Fruit fly (Drosophila melanogaster) whole organism, wandering third instar larva: ENCODE results near the gene CG14837.

Experiments used
- Abd-B ChIP-seq: fragments of >200 bp; optimal IDR thresholded peaks from 2 replicates; lab custom pipeline; 2017; ENCODE audit warnings: missing biosample characterization, missing genetic modification characterization
- CG32264 ChIP-seq: fragments of 200-800 bp; sonication (Bioruptor generic); optimal IDR thresholded peaks from 2 replicates; lab custom pipeline; 2016; ENCODE audit warnings: missing biosample characterization, missing genetic modification characterization
- CG9705 ChIP-seq: fragments of 200-800 bp; sonication (Bioruptor generic); optimal IDR thresholded peaks from 2 replicates; lab custom pipeline; 2018; ENCODE audit warnings: missing biosample characterization, mild to moderate bottlenecking, missing genetic modification characterization
- CrebA ChIP-seq: fragments of 200-800 bp; sonication (Bioruptor generic); optimal IDR thresholded peaks from 2 replicates; lab custom pipeline; 2016; ENCODE audit warnings: missing biosample characterization, mild to moderate bottlenecking, missing genetic modification characterization, borderline replicate concordance
- Dfd ChIP-seq: fragments of >200 bp; optimal IDR thresholded peaks from 2 replicates; lab custom pipeline; 2017; ENCODE audit warnings: missing biosample characterization, missing genetic modification characterization
- Dif ChIP-seq: fragments of 200-275, 200-300 bp; sonication (Bioruptor generic); optimal IDR thresholded peaks from 2 replicates; lab custom pipeline; 2018; ENCODE audit warnings: missing biosample characterization, missing genetic modification characterization; ENCODE audit not compliant: partially characterized antibody
- GATAd ChIP-seq: sonication (Bioruptor generic); optimal IDR thresholded peaks from 2 replicates; lab custom pipeline; 2016; ENCODE audit warnings: missing biosample characterization, missing genetic modification characterization
- HLH106 ChIP-seq: fragments of 200-800 bp; optimal IDR thresholded peaks from 3 replicates; lab custom pipeline; 2019; ENCODE audit warnings: missing biosample characterization, mild to moderate bottlenecking, missing genetic modification characterization, moderate library complexity
- Hnf4 ChIP-seq: fragments of 200-800 bp; sonication (Bioruptor generic); optimal IDR thresholded peaks from 2 replicates; lab custom pipeline; 2016; ENCODE audit warnings: missing biosample characterization, mild to moderate bottlenecking, missing genetic modification characterization
- Hr78 ChIP-seq: fragments of >200 bp; optimal IDR thresholded peaks from 2 replicates; lab custom pipeline; 2017; ENCODE audit warnings: missing biosample characterization, missing genetic modification characterization
- Hr83 ChIP-seq: fragments of 200-300 bp; sonication (Bioruptor generic); optimal IDR thresholded peaks from 2 replicates; lab custom pipeline; 2016; ENCODE audit warnings: missing biosample characterization, mild to moderate bottlenecking, missing genetic modification characterization, moderate library complexity; ENCODE audit not compliant: poor library complexity, severe bottlenecking
- Jra ChIP-seq: sonication (Bioruptor generic); optimal IDR thresholded peaks from 2 replicates; lab custom pipeline; 2016; ENCODE audit warnings: missing biosample characterization, missing genetic modification characterization
- Mio ChIP-seq: sonication (Bioruptor generic); optimal IDR thresholded peaks from 2 replicates; lab custom pipeline; 2016; ENCODE audit warnings: missing biosample characterization, missing genetic modification characterization
- Myc ChIP-seq: fragments of >200 bp; optimal IDR thresholded peaks from 2 replicates; lab custom pipeline; 2017
- N ChIP-seq: fragments of >200 bp; optimal IDR thresholded peaks from 2 replicates; lab custom pipeline; 2018; ENCODE audit warnings: missing biosample characterization, missing external identifiers, missing genetic modification characterization
- OdsH ChIP-seq: fragments of 200-800 bp; sonication (Bioruptor generic); optimal IDR thresholded peaks from 2 replicates; lab custom pipeline; 2016; ENCODE audit warnings: missing biosample characterization, mild to moderate bottlenecking, missing genetic modification characterization
- Rel ChIP-seq, 2 experiments: fragments of 200-800 bp; sonication (Bioruptor generic) in 1 of 2; optimal IDR thresholded peaks; 2 replicates in 1 of 2; 3 replicates in 1 of 2; lab custom pipeline; 2016 to 2019; ENCODE audit warnings: mild to moderate bottlenecking in 2 of 2, missing biosample characterization in 2 of 2, missing genetic modification characterization in 2 of 2, moderate library complexity in 1 of 2
- Sp1 ChIP-seq: fragments of 200-800 bp; sonication (Bioruptor generic); optimal IDR thresholded peaks from 3 replicates; lab custom pipeline; 2019; ENCODE audit warnings: missing biosample characterization, mild to moderate bottlenecking, missing genetic modification characterization, moderate library complexity
- Vsx2 ChIP-seq: fragments of 200-300, 225-300 bp; sonication (Bioruptor generic); optimal IDR thresholded peaks from 2 replicates; lab custom pipeline; 2018; ENCODE audit warnings: missing biosample characterization, missing genetic modification characterization; ENCODE audit not compliant: partially characterized antibody
- br ChIP-seq: fragments of 200-800 bp; sonication (Bioruptor generic); optimal IDR thresholded peaks from 2 replicates; lab custom pipeline; 2016; ENCODE audit warnings: missing biosample characterization, missing genetic modification characterization
- brk ChIP-seq: fragments of 200-800 bp; sonication (Bioruptor generic); optimal IDR thresholded peaks from 2 replicates; lab custom pipeline; 2016; ENCODE audit warnings: missing biosample characterization, mild to moderate bottlenecking, missing genetic modification characterization
- dl ChIP-seq, 2 experiments: fragments of 175-275, 200-275 bp in 1 of 2; fragments of 200-275 bp in 1 of 2; sonication (Bioruptor generic); optimal IDR thresholded peaks; lab custom pipeline; 2018; ENCODE audit warnings: mild to moderate bottlenecking in 2 of 2, missing biosample characterization in 2 of 2, missing genetic modification characterization in 2 of 2, moderate library complexity in 2 of 2; ENCODE audit not compliant: partially characterized antibody in 2 of 2, insufficient read depth in 1 of 2
- dmrt93B ChIP-seq: fragments of 200-800 bp; sonication (Bioruptor generic); optimal IDR thresholded peaks from 2 replicates; lab custom pipeline; 2018; ENCODE audit warnings: missing biosample characterization, mild to moderate bottlenecking, missing genetic modification characterization
- dsf ChIP-seq: sonication (Bioruptor generic); optimal IDR thresholded peaks from 2 replicates; lab custom pipeline; 2016; ENCODE audit warnings: missing biosample characterization, missing genetic modification characterization, borderline replicate concordance
- ey ChIP-seq: fragments of 200-800 bp; sonication (Bioruptor generic); optimal IDR thresholded peaks from 2 replicates; lab custom pipeline; 2016; ENCODE audit warnings: missing biosample characterization, missing genetic modification characterization
- foxo ChIP-seq, 2 experiments: fragments of 200-800 bp; sonication (Bioruptor generic); optimal IDR thresholded peaks; 2 replicates in 1 of 2; 3 replicates in 1 of 2; lab custom pipeline; 2016 to 2017; ENCODE audit warnings: missing biosample characterization in 2 of 2, missing genetic modification characterization in 2 of 2
- fru ChIP-seq: fragments of 200-800 bp; sonication (Bioruptor generic); optimal IDR thresholded peaks from 3 replicates; lab custom pipeline; 2016; ENCODE audit warnings: missing biosample characterization, mild to moderate bottlenecking, missing genetic modification characterization
- h ChIP-seq: fragments of 200-800 bp; sonication (Bioruptor generic); optimal IDR thresholded peaks from 3 replicates; lab custom pipeline; 2016; ENCODE audit warnings: missing biosample characterization, mild to moderate bottlenecking, missing genetic modification characterization
- jim ChIP-seq: fragments of 175-275, 200-325 bp; sonication (Bioruptor generic); optimal IDR thresholded peaks from 2 replicates; lab custom pipeline; 2016; ENCODE audit warnings: missing biosample characterization, mild to moderate bottlenecking, missing genetic modification characterization
- lola ChIP-seq: fragments of >200 bp; optimal IDR thresholded peaks from 2 replicates; lab custom pipeline; 2017; ENCODE audit warnings: missing biosample characterization, missing genetic modification characterization
- pan ChIP-seq: fragments of >200 bp; optimal IDR thresholded peaks from 2 replicates; lab custom pipeline; 2017
- psq ChIP-seq: fragments of 200-800 bp; sonication (Bioruptor generic); optimal IDR thresholded peaks from 3 replicates; lab custom pipeline; 2017; ENCODE audit warnings: missing biosample characterization, mild to moderate bottlenecking, missing genetic modification characterization, moderate library complexity
- rgr ChIP-seq: fragments of 200-800 bp; sonication (Bioruptor generic); optimal IDR thresholded peaks from 3 replicates; lab custom pipeline; 2016; ENCODE audit warnings: missing biosample characterization, mild to moderate bottlenecking, missing genetic modification characterization
- sage ChIP-seq: fragments of 200-800 bp; sonication (Bioruptor generic); optimal IDR thresholded peaks from 2 replicates; lab custom pipeline; 2016; ENCODE audit warnings: missing biosample characterization, mild to moderate bottlenecking, missing genetic modification characterization
- sv ChIP-seq: fragments of 200-800 bp; sonication (Bioruptor generic); optimal IDR thresholded peaks from 3 replicates; lab custom pipeline; 2016; ENCODE audit warnings: missing biosample characterization, missing genetic modification characterization
- tai ChIP-seq: sonication (Bioruptor generic); optimal IDR thresholded peaks from 2 replicates; lab custom pipeline; 2016; ENCODE audit warnings: missing biosample characterization, missing genetic modification characterization
- usp ChIP-seq: fragments of >200 bp; optimal IDR thresholded peaks from 2 replicates; lab custom pipeline; 2017; ENCODE audit warnings: missing biosample characterization, missing genetic modification characterization
- woc ChIP-seq: sonication (Bioruptor generic); optimal IDR thresholded peaks from 2 replicates; lab custom pipeline; 2016; ENCODE audit warnings: missing biosample characterization, mild to moderate bottlenecking, missing genetic modification characterization

The CG14837 gene

DNA sequence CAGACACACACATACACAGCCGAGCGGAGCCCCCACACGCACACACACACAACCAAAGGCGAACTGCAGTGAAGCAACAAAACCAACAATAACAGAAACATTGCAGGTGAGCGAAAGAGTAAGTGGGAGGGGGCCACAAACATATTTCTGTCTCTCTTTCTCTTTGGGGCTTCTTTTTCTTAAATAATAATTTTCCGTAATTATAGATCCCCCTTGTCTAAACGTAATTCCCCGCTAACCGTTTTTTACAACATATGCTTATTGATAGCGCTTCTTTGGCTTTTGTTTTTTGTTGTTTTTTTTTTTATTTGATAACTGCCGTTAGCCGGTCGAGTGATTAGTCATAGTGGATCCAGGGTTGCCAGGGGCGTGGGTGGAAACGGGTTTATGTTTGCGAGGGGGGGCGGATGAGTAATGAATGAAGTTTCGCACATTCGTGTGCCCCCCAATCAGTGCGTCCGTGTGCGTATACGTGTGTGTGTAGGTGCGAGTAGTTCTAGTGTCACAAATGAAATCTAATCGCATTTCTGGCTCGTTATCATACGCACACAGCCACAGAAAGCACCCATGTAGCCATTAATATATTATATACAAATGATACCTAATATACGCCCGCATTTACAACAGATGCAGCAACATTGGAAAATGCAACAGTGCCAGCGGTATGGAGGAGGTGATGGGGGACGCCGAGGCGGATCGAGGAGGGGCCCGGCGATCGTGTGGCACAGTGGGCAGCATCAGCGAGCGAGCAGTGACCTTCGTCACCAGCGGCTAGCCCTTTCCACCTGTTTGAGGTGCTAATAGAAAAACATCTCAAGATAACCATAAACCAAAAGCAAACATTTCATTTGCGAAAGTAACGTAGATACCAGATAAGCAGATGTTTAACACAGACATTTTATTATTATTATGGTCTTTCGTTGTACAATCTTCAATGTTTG, 30.5 kb downstream of the CG14837 start:
- TF ChIP-seq ey = peak; percentile 22
- TF ChIP-seq CrebA (GFP tag; lab: Kevin White, UChicago) = no peak
- TF ChIP-seq HLH106 (tag; lab: Kevin White, UChicago) = peak; percentile 21
- no peak for TF ChIP-seq CG32264 (GFP tag; lab: Kevin White, UChicago)
- no peak for TF ChIP-seq fru
- no peak for TF ChIP-seq Dif
- peak; percentile 48 for TF ChIP-seq rgr (GFP tag; lab: Kevin White, UChicago)
- TF ChIP-seq Vsx2 (GFP tag; lab: Kevin White, UChicago) = no peak
- no peak for TF ChIP-seq Rel (GFP tag; optimal IDR thresholded peaks at IDR 0.05; lab: Kevin White, UChicago)
- TF ChIP-seq Rel (tag; optimal IDR thresholded peaks at IDR 0.05; lab: Kevin White, UChicago) = peak; percentile 71
- TF ChIP-seq pan (lab: Kevin White, UChicago) = no peak
- TF ChIP-seq sage (GFP tag; lab: Kevin White, UChicago) = no peak
- no peak for TF ChIP-seq Myc
- no peak for TF ChIP-seq N
- TF ChIP-seq psq (GFP tag; lab: Kevin White, UChicago) = no peak
- TF ChIP-seq sv (GFP tag; lab: Kevin White, UChicago) = no peak
- no peak for TF ChIP-seq br (GFP tag; lab: Kevin White, UChicago)
- no peak for TF ChIP-seq Hr78 (GFP tag; lab: Kevin White, UChicago)
- TF ChIP-seq OdsH (GFP tag; lab: Kevin White, UChicago) = peak; percentile 47
- TF ChIP-seq foxo (GFP tag; optimal IDR thresholded peaks at IDR 0.05; lab: Kevin White, UChicago) = peak in 1 of 2 experiments; percentile 65
- TF ChIP-seq CG9705 (GFP tag; lab: Kevin White, UChicago) = no peak
- TF ChIP-seq dsf = no peak
- TF ChIP-seq Abd-B = no peak
- TF ChIP-seq Hnf4 (GFP tag; lab: Kevin White, UChicago) = no peak
- no peak for TF ChIP-seq Dfd
- TF ChIP-seq jim (GFP tag; lab: Kevin White, UChicago) = no peak
- TF ChIP-seq brk = no peak
- no peak for TF ChIP-seq Hr83 (GFP tag; lab: Kevin White, UChicago)
- no peak for TF ChIP-seq dmrt93B (GFP tag; lab: Kevin White, UChicago)
- TF ChIP-seq woc (GFP tag; lab: Kevin White, UChicago) = no peak
- peak; percentile 91 for TF ChIP-seq Jra (GFP tag; lab: Kevin White, UChicago)
- TF ChIP-seq GATAd (GFP tag; lab: Kevin White, UChicago) = no peak
- TF ChIP-seq tai (GFP tag; lab: Kevin White, UChicago) = no peak
- no peak for TF ChIP-seq Mio (GFP tag; lab: Kevin White, UChicago)
- no peak for TF ChIP-seq lola (GFP tag; lab: Kevin White, UChicago)
- TF ChIP-seq Sp1 (GFP tag; lab: Kevin White, UChicago) = no peak
- TF ChIP-seq h (GFP tag; lab: Kevin White, UChicago) = peak; percentile 46
- no peak for TF ChIP-seq usp (GFP tag; lab: Kevin White, UChicago)
- no peak for TF ChIP-seq dl (GFP tag; optimal IDR thresholded peaks at IDR 0.05; lab: Kevin White, UChicago; ENCODE audit: insufficient read depth in 1 of 2, partially characterized antibody in 2 of 2)

DNA sequence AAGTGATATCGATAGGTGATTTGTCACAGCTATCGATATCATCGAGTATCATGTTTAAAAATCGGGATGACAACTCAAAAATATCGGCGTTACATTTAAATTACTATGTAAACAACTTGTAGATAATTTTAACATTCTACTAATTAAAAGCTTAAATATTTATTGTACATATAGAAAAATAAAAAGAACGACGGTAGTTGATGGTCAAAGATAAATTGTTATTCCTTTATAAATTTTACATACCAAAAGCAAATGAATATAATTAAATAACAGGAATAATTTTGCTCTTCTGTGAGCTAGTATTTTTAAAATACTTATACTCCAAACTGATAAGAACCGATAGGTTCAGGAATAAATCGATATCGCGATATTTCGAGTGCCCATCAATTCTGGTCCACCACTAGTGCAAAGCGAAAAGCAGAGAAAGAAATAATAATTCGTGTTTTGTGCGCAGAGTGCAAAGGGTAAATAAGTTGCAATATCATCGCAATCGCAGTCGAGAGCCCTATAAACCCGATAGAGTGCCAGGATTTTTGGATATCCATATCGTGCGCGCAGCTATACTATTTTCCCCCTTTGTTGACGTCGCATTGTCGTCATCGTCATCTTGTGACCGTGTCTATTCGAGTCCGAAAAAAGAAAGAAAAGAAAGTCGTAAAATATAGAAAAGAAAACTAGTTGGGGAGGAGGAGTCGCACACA, 31.3 kb downstream of the CG14837 start, which contains the start of gene lqf:
Gene lqf (plus strand): TSS at position 401 of the 701 bp plus-strand sequence.
- peak in 1 of 2 experiments; percentile 42 for TF ChIP-seq foxo (GFP tag; optimal IDR thresholded peaks at IDR 0.05; lab: Kevin White, UChicago)
- TF ChIP-seq HLH106 (tag; lab: Kevin White, UChicago) = peak; percentile 42
- TF ChIP-seq Abd-B = no peak
- TF ChIP-seq OdsH (GFP tag; lab: Kevin White, UChicago) = no peak
- TF ChIP-seq h (GFP tag; lab: Kevin White, UChicago) = peak; percentile 14
- TF ChIP-seq Dfd = peak; percentile 26
- TF ChIP-seq Hr78 (GFP tag; lab: Kevin White, UChicago) = no peak
- peak; percentile 40 for TF ChIP-seq psq (GFP tag; lab: Kevin White, UChicago)
- peak; percentile 38 for TF ChIP-seq Myc
- TF ChIP-seq pan (lab: Kevin White, UChicago) = no peak
- peak; percentile 59 for TF ChIP-seq brk
- no peak for TF ChIP-seq fru
- TF ChIP-seq N = no peak
- TF ChIP-seq woc (GFP tag; lab: Kevin White, UChicago) = no peak
- peak; percentile 56 for TF ChIP-seq GATAd (GFP tag; lab: Kevin White, UChicago)
- no peak for TF ChIP-seq br (GFP tag; lab: Kevin White, UChicago)
- TF ChIP-seq ey = no peak
- no peak for TF ChIP-seq usp (GFP tag; lab: Kevin White, UChicago)
- TF ChIP-seq dsf = peak; percentile 12
- TF ChIP-seq dl (GFP tag; optimal IDR thresholded peaks at IDR 0.05; lab: Kevin White, UChicago; ENCODE audit: insufficient read depth in 1 of 2, partially characterized antibody in 2 of 2) = no peak
- no peak for TF ChIP-seq sage (GFP tag; lab: Kevin White, UChicago)
- peak; percentile 66 for TF ChIP-seq tai (GFP tag; lab: Kevin White, UChicago)
- TF ChIP-seq Sp1 (GFP tag; lab: Kevin White, UChicago) = no peak
